Worm (Caenorhabditis elegans) whole organism, L1 larva: ENCODE results near the gene R193.1.

Source experiments
- aly-2 ChIP-seq: fragments of 150-350 bp; optimal IDR thresholded peaks from 2 replicates; lab custom pipeline; 2014; ENCODE audit warnings: missing biosample characterization, missing genetic modification characterization
- ceh-63 ChIP-seq: fragments of 200-800 bp; sonication (Bioruptor generic); optimal IDR thresholded peaks from 2 replicates; lab custom pipeline; 2018; ENCODE audit warnings: mild to moderate bottlenecking, missing genetic modification characterization, missing compliant biosample characterization
- dpl-1 ChIP-seq, 3 experiments: fragments of 150-350 bp in 2 of 3; sonication (generic microtip) in 1 of 3; optimal IDR thresholded peaks; 2 replicates each; lab custom pipeline; 2014 to 2017; ENCODE audit warnings: missing biosample characterization in 3 of 3, missing genetic modification characterization in 3 of 3, missing genetic modification reagents in 3 of 3
- egl-27 ChIP-seq, 2 experiments: fragments of 150-350 bp in 1 of 2; sonication (generic microtip); optimal IDR thresholded peaks; 3 replicates each; lab custom pipeline; 2017 to 2018; ENCODE audit warnings: missing biosample characterization in 2 of 2, missing genetic modification characterization in 2 of 2, missing genetic modification reagents in 2 of 2
- isw-1 ChIP-seq: fragments of 200-800 bp; sonication (Bioruptor generic); IDR thresholded peaks from 2 replicates; pipeline ENCODE4 v1.3.6; 2022; ENCODE audit warnings: missing genetic modification characterization, missing compliant biosample characterization
- lin-13 ChIP-seq: fragments of 150-350 bp; optimal IDR thresholded peaks from 2 replicates; lab custom pipeline; 2014; ENCODE audit warnings: missing biosample characterization, missing genetic modification reagents, missing genetic modification characterization
- lin-39 ChIP-seq: fragments of 150-350 bp; optimal IDR thresholded peaks from 2 replicates; lab custom pipeline; 2014; ENCODE audit warnings: missing biosample characterization, missing genetic modification reagents, missing genetic modification characterization
- nhr-237 ChIP-seq: fragments of 150-350 bp; optimal IDR thresholded peaks from 2 replicates; lab custom pipeline; 2014; ENCODE audit warnings: missing biosample characterization, missing genetic modification characterization
- nhr-28 ChIP-seq: fragments of 150-350 bp; optimal IDR thresholded peaks from 2 replicates; lab custom pipeline; 2014; ENCODE audit warnings: missing biosample characterization, missing genetic modification characterization
- nhr-77 ChIP-seq: fragments of 150-350 bp; optimal IDR thresholded peaks from 2 replicates; lab custom pipeline; 2014; ENCODE audit warnings: missing biosample characterization, missing genetic modification characterization
- sup-37 ChIP-seq: fragments of 200-800 bp; sonication (Bioruptor generic); optimal IDR thresholded peaks from 2 replicates; lab custom pipeline; 2018; ENCODE audit warnings: mild to moderate bottlenecking, missing genetic modification characterization, missing compliant biosample characterization
- zip-4 ChIP-seq: fragments of 200-800 bp; sonication (Bioruptor generic); optimal IDR thresholded peaks from 2 replicates; lab custom pipeline; 2018; ENCODE audit warnings: mild to moderate bottlenecking, missing genetic modification characterization, moderate library complexity, missing compliant biosample characterization

DNA sequence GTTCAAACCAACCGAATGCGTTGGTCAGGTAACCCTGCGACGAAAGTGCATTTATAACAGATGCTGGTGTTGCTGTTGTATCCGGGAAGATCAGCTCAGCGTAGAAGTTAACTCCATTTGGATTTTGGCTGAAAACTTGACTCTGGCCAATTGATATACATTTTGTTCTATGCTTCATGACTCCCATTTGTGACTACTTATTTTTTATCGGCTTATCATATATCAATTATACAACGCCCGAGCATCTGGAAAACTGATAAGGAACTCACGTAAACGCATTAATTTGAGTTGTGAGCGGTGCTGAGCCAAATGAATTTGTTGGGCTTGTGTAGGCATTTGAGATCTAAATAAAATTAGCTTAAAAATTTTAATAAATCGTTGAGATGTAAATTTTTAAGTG lies 7.4 kb upstream of the R193.1 start:
- TF ChIP-seq zip-4 (GFP tag; lab: Kevin White, UChicago) (no peak), nhr-28 (tag; lab: Kevin White, UChicago) (no peak), lin-39 (tag; lab: Kevin White, UChicago) (no peak), ceh-63 (GFP tag; lab: Kevin White, UChicago) (no peak), egl-27 (tag; optimal IDR thresholded peaks at IDR 0.05; lab: Kevin White, UChicago) (no peak), dpl-1 (GFP tag; optimal IDR thresholded peaks at IDR 0.05; lab: Kevin White, UChicago) (no peak), isw-1 (GFP tag; lab: Robert Waterston, UW) (no peak), sup-37 (GFP tag; lab: Kevin White, UChicago) (no peak), nhr-77 (tag; lab: Kevin White, UChicago) (no peak), lin-13 (no peak), aly-2 (tag; lab: Kevin White, UChicago) (no peak), nhr-237 (tag; lab: Kevin White, UChicago) (no peak)
